Fruit fly (Drosophila melanogaster): Measurements from ENCODE around the gene p.

The p gene

dm6 chr3R:8715851-8716550, 45.5 kb upstream of the p start, which contains the start of gene TMEM216 (continued):
- TF ChIP-seq Dref (GFP tag; IDR thresholded peaks at IDR 0.05) = peak; percentile 68
- TF ChIP-seq CG4360 (GFP tag; IDR thresholded peaks at IDR 0.05) = peak; percentile 97
- TF ChIP-seq dmrt11E (tag; optimal IDR thresholded peaks at IDR 0.05) = peak; percentile 15
- TF ChIP-seq Stat92E (GFP tag; optimal IDR thresholded peaks at IDR 0.05) = peak in 1 of 3 experiments; percentile 33
- no peak for TF ChIP-seq schlank (tag; optimal IDR thresholded peaks at IDR 0.05)
- no peak for TF ChIP-seq Dip2 (GFP tag; IDR thresholded peaks at IDR 0.05)

DNA sequence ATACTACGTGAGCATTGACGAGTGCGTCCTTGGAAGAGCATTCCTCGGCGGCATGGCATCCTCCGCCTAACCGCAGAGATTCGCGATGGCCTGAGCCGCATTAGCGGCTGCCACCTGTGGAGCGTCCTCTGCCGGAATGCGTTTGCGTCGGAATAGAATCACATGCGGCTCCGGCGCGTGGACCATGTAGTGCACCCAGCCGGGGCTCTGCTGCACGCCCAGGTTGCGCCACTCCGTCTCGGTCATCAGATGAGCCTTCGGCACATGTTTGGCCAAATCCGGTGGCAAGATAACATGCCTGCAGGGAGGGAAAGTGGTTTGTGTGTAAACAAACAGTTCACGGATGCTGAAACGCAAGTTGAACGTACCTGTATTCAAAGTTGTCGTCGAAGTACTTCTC, 44.9 kb upstream of the p start:
- TF ChIP-seq CG18619 (GFP tag; optimal IDR thresholded peaks at IDR 0.05) (no peak), PHDP (tag; optimal IDR thresholded peaks at IDR 0.05) (no peak), kah (GFP tag; optimal IDR thresholded peaks at IDR 0.05) (peak; percentile 94), pita (GFP tag; optimal IDR thresholded peaks at IDR 0.05) (no peak), Mad (GFP tag; optimal IDR thresholded peaks at IDR 0.05) (no peak), NK7.1 (GFP tag; optimal IDR thresholded peaks at IDR 0.05) (no peak), CG17612 (GFP tag; IDR thresholded peaks at IDR 0.05) (no peak), CG34422 (GFP tag; IDR thresholded peaks at IDR 0.05) (peak; percentile 16; the same call in 1 of the 3 replicates), Atf3 (GFP tag; optimal IDR thresholded peaks at IDR 0.05) (no peak), inv (GFP tag; IDR thresholded peaks at IDR 0.05; ENCODE audit: partially characterized antibody) (0 out of 2 replicates have a peak, but pooled peaks have one; percentile 8), CkIIα-i1 (GFP tag; IDR thresholded peaks at IDR 0.05) (no peak), MESR4 (GFP tag; optimal IDR thresholded peaks at IDR 0.05) (peak; percentile 31), CG15269 (tag; optimal IDR thresholded peaks at IDR 0.05) (no peak), pan (optimal IDR thresholded peaks at IDR 0.05) (no peak), pan (GFP tag; optimal IDR thresholded peaks at IDR 0.05 in 1 of 2, IDR thresholded peaks at IDR 0.05 in 1 of 2) (no peak), chm (GFP tag; IDR thresholded peaks at IDR 0.05) (peak; percentile 51; the same call in 1 of the 2 replicates), NFAT (GFP tag; IDR thresholded peaks at IDR 0.05) (no peak), Antp (GFP tag; optimal IDR thresholded peaks at IDR 0.05) (no peak), CG10366 (GFP tag; IDR thresholded peaks at IDR 0.05) (no peak), ATbp (GFP tag; optimal IDR thresholded peaks at IDR 0.05) (no peak), scrt (GFP tag; optimal IDR thresholded peaks at IDR 0.05) (peak; percentile 53), Sox100B (GFP tag; optimal IDR thresholded peaks at IDR 0.05) (no peak), ken (GFP tag; IDR thresholded peaks at IDR 0.05) (0 out of 3 replicates have a peak, but pooled peaks have one; percentile 32), CG6654 (GFP tag; optimal IDR thresholded peaks at IDR 0.05) (no peak), nom (GFP tag; optimal IDR thresholded peaks at IDR 0.05) (no peak), stwl (tag; optimal IDR thresholded peaks at IDR 0.05) (no peak), Taf1 (GFP tag; IDR thresholded peaks at IDR 0.05) (no peak), CG7271 (tag; optimal IDR thresholded peaks at IDR 0.05) (no peak), tna (GFP tag; IDR thresholded peaks at IDR 0.05; ENCODE audit: partially characterized antibody) (0 out of 2 replicates have a peak, but pooled peaks have one; percentile 11), hb (GFP tag; IDR thresholded peaks at IDR 0.05; ENCODE audit: partially characterized antibody) (0 out of 3 replicates have a peak, but pooled peaks have one; percentile 17), HLH3B (GFP tag; IDR thresholded peaks at IDR 0.05) (no peak), CG4404 (GFP tag; IDR thresholded peaks at IDR 0.05) (no peak), CG32532 (GFP tag; IDR thresholded peaks at IDR 0.05) (0 out of 2 replicates have a peak, but pooled peaks have one; percentile 9), sna (GFP tag; IDR thresholded peaks at IDR 0.05; ENCODE audit: partially characterized antibody) (no peak), CG4617 (GFP tag; optimal IDR thresholded peaks at IDR 0.05; ENCODE audit: borderline replicate concordance) (peak; percentile 12), Sin3A (optimal IDR thresholded peaks at IDR 0.05) (no peak), CG12071 (GFP tag; optimal IDR thresholded peaks at IDR 0.05) (no peak), CG15696 (tag; optimal IDR thresholded peaks at IDR 0.05) (no peak), nerfin-1 (tag; optimal IDR thresholded peaks at IDR 0.05) (peak; percentile 91), hkb (optimal IDR thresholded peaks at IDR 0.05) (no peak), hkb (GFP tag; IDR thresholded peaks at IDR 0.05) (no peak), CG1832 (GFP tag; optimal IDR thresholded peaks at IDR 0.05) (no peak)

Data from whole organism, embryonic.